Worm (Caenorhabditis elegans) whole organism, L2 larva: ENCODE results near the gene W05B10.6.

Experiments used
- R02D3.7 ChIP-seq: fragments of 150-350 bp; optimal IDR thresholded peaks from 2 replicates; lab custom pipeline; 2014; ENCODE audit warnings: missing biosample characterization, missing genetic modification characterization
- ama-1 ChIP-seq: fragments of 150-350 bp; optimal IDR thresholded peaks from 2 replicates; lab custom pipeline; 2018; ENCODE audit warnings: inconsistent platforms
- nhr-237 ChIP-seq: fragments of 150-350 bp; optimal IDR thresholded peaks from 2 replicates; lab custom pipeline; 2014; ENCODE audit warnings: missing biosample characterization, missing genetic modification characterization
- nhr-6 ChIP-seq: fragments of 150-350 bp; optimal IDR thresholded peaks from 2 replicates; lab custom pipeline; 2014; ENCODE audit warnings: missing biosample characterization, missing genetic modification characterization
- nhr-77 ChIP-seq: fragments of 150-350 bp; optimal IDR thresholded peaks from 2 replicates; lab custom pipeline; 2014; ENCODE audit warnings: missing biosample characterization, missing genetic modification characterization
- skn-1 ChIP-seq: sonication (generic microtip); optimal IDR thresholded peaks from 2 replicates; lab custom pipeline; 2017; ENCODE audit warnings: missing biosample characterization, missing genetic modification characterization
- unc-62 ChIP-seq: fragments of 150-350 bp; optimal IDR thresholded peaks from 2 replicates; lab custom pipeline; 2014; ENCODE audit warnings: missing biosample characterization, missing genetic modification reagents, missing genetic modification characterization

- TF ChIP-seq skn-1 (tag; lab: Kevin White, UChicago), result no peak
- TF ChIP-seq R02D3.7 (tag; lab: Kevin White, UChicago), result no peak
- no peak for TF ChIP-seq nhr-6 (tag; lab: Kevin White, UChicago)
- no peak for TF ChIP-seq ama-1
- no peak for TF ChIP-seq nhr-77 (tag; lab: Kevin White, UChicago)
- TF ChIP-seq nhr-237 (tag; lab: Kevin White, UChicago), result no peak
- no peak for TF ChIP-seq unc-62 (GFP tag; lab: Kevin White, UChicago)
These were observed 22.8 kb downstream of the W05B10.6 start for ce11 chrV:12635218-12635617.
